Worm (Caenorhabditis elegans) whole organism, L1 larva: ENCODE data around the gene sru-6.

Experiments
- C16A3.4 ChIP-seq: fragments of 150-350 bp; optimal IDR thresholded peaks from 2 replicates; lab custom pipeline; 2014; ENCODE audit warnings: missing biosample characterization, missing genetic modification characterization
- F16B12.6 ChIP-seq: fragments of 150-350 bp; optimal IDR thresholded peaks from 2 replicates; lab custom pipeline; 2014; ENCODE audit warnings: missing biosample characterization, missing genetic modification characterization
- aha-1 ChIP-seq: fragments of 150-350 bp; optimal IDR thresholded peaks from 2 replicates; lab custom pipeline; 2014; ENCODE audit warnings: missing biosample characterization, missing genetic modification characterization
- blmp-1 ChIP-seq: fragments of 150-350 bp; optimal IDR thresholded peaks from 2 replicates; lab custom pipeline; 2014; ENCODE audit warnings: missing biosample characterization, missing genetic modification characterization
- ceh-63 ChIP-seq: fragments of 200-800 bp; sonication (Bioruptor generic); optimal IDR thresholded peaks from 2 replicates; lab custom pipeline; 2018; ENCODE audit warnings: mild to moderate bottlenecking, missing genetic modification characterization, missing compliant biosample characterization
- ceh-82 ChIP-seq, 3 experiments: fragments of 150-350 bp in 1 of 3; sonication (generic microtip) in 2 of 3; optimal IDR thresholded peaks; 2 replicates each; lab custom pipeline; 2014 to 2017; ENCODE audit warnings: missing biosample characterization in 3 of 3, missing genetic modification characterization in 3 of 3
- ceh-88 ChIP-seq: fragments of 200-800 bp; sonication (Bioruptor generic); IDR thresholded peaks from 2 replicates; pipeline ENCODE4 v1.3.6; 2022; ENCODE audit warnings: missing genetic modification characterization, missing compliant biosample characterization
- ceh-90 ChIP-seq: sonication (generic microtip); optimal IDR thresholded peaks from 2 replicates; lab custom pipeline; 2016; ENCODE audit warnings: missing genetic modification characterization, missing compliant biosample characterization
- dsc-1 ChIP-seq: sonication (generic microtip); optimal IDR thresholded peaks from 2 replicates; lab custom pipeline; 2016; ENCODE audit warnings: mild to moderate bottlenecking, missing genetic modification characterization, missing compliant biosample characterization
- efl-1 ChIP-seq, 4 experiments: fragments of 150-350 bp; optimal IDR thresholded peaks in 3 of 4; peaks in 1 of 4; 1 replicate in 1 of 4; 2 replicates in 3 of 4; lab custom pipeline; 2014; ENCODE audit warnings: missing biosample characterization in 2 of 4, missing genetic modification characterization in 2 of 4, missing genetic modification reagents in 2 of 4
- elt-2 ChIP-seq: sonication (generic microtip); optimal IDR thresholded peaks from 2 replicates; lab custom pipeline; 2016; ENCODE audit warnings: missing genetic modification characterization, mild to moderate bottlenecking, inconsistent platforms, missing compliant biosample characterization, missing genetic modification reagents
- elt-3 ChIP-seq, 6 experiments: fragments of 150-350 bp in 1 of 6; sonication (generic microtip); optimal IDR thresholded peaks; 2 replicates each; lab custom pipeline; 2017 to 2018; ENCODE audit warnings: missing biosample characterization in 6 of 6, missing genetic modification characterization in 6 of 6, inconsistent platforms in 1 of 6
- fkh-10 ChIP-seq: sonication (generic microtip); optimal IDR thresholded peaks from 2 replicates; lab custom pipeline; 2017; ENCODE audit warnings: missing biosample characterization, missing genetic modification reagents, missing genetic modification characterization
- fos-1 ChIP-seq: fragments of 150-350 bp; optimal IDR thresholded peaks from 2 replicates; lab custom pipeline; 2014; ENCODE audit warnings: missing biosample characterization, missing genetic modification characterization
- hlh-4 ChIP-seq: sonication (generic microtip); optimal IDR thresholded peaks from 2 replicates; lab custom pipeline; 2016; ENCODE audit warnings: mild to moderate bottlenecking, missing genetic modification characterization, missing compliant biosample characterization
- irx-1 ChIP-seq: sonication (generic microtip); optimal IDR thresholded peaks from 2 replicates; lab custom pipeline; 2016; ENCODE audit warnings: missing genetic modification characterization, missing compliant biosample characterization
- isw-1 ChIP-seq: fragments of 200-800 bp; sonication (Bioruptor generic); IDR thresholded peaks from 2 replicates; pipeline ENCODE4 v1.3.6; 2022; ENCODE audit warnings: missing genetic modification characterization, missing compliant biosample characterization
- lin-39 ChIP-seq: fragments of 150-350 bp; optimal IDR thresholded peaks from 2 replicates; lab custom pipeline; 2014; ENCODE audit warnings: missing biosample characterization, missing genetic modification reagents, missing genetic modification characterization
- lir-3 ChIP-seq: sonication (generic microtip); optimal IDR thresholded peaks from 2 replicates; lab custom pipeline; 2016; ENCODE audit warnings: mild to moderate bottlenecking, missing genetic modification characterization, moderate library complexity, missing compliant biosample characterization; ENCODE audit not compliant: poor library complexity
- mab-9 ChIP-seq: fragments of 200-800 bp; sonication (Bioruptor generic); IDR thresholded peaks from 2 replicates; pipeline ENCODE4 v1.3.6; 2022; ENCODE audit warnings: missing genetic modification reagents, missing genetic modification characterization, missing compliant biosample characterization
- mdl-1 ChIP-seq, 2 experiments: fragments of 150-350 bp; optimal IDR thresholded peaks; 2 replicates each; lab custom pipeline; 2014 to 2017; ENCODE audit warnings: missing biosample characterization in 2 of 2, missing genetic modification characterization in 2 of 2, inconsistent platforms in 1 of 2
- mef-2 ChIP-seq: fragments of 150-350 bp; optimal IDR thresholded peaks from 2 replicates; lab custom pipeline; 2014; ENCODE audit warnings: missing biosample characterization, missing genetic modification characterization
- mep-1 ChIP-seq: fragments of 150-350 bp; optimal IDR thresholded peaks from 2 replicates; lab custom pipeline; 2014; ENCODE audit warnings: missing biosample characterization, missing genetic modification characterization
- nhr-20 ChIP-seq: sonication (generic microtip); optimal IDR thresholded peaks from 2 replicates; lab custom pipeline; 2016; ENCODE audit warnings: mild to moderate bottlenecking, missing genetic modification characterization, missing compliant biosample characterization
- nhr-237 ChIP-seq: fragments of 150-350 bp; optimal IDR thresholded peaks from 2 replicates; lab custom pipeline; 2014; ENCODE audit warnings: missing biosample characterization, missing genetic modification characterization
- nhr-47 ChIP-seq: sonication (generic microtip); optimal IDR thresholded peaks from 2 replicates; lab custom pipeline; 2016; ENCODE audit warnings: mild to moderate bottlenecking, missing genetic modification characterization, moderate library complexity, missing compliant biosample characterization
- nhr-71 ChIP-seq: sonication (generic microtip); optimal IDR thresholded peaks from 2 replicates; lab custom pipeline; 2016; ENCODE audit warnings: mild to moderate bottlenecking, missing genetic modification characterization, moderate library complexity, missing compliant biosample characterization
- nhr-77 ChIP-seq: fragments of 150-350 bp; optimal IDR thresholded peaks from 2 replicates; lab custom pipeline; 2014; ENCODE audit warnings: missing biosample characterization, missing genetic modification characterization
- nhr-85 ChIP-seq: sonication (generic microtip); peaks from one replicate; lab custom pipeline; 2016; ENCODE audit warnings: missing genetic modification characterization, inconsistent platforms, missing compliant biosample characterization
- rnt-1 ChIP-seq: sonication (generic microtip); optimal IDR thresholded peaks from 2 replicates; lab custom pipeline; 2016; ENCODE audit warnings: mild to moderate bottlenecking, missing genetic modification characterization, moderate library complexity, missing compliant biosample characterization
- skn-1 ChIP-seq: fragments of 150-350 bp; optimal IDR thresholded peaks from 2 replicates; lab custom pipeline; 2014; ENCODE audit warnings: missing biosample characterization, missing genetic modification characterization
- snpc-4 ChIP-seq: fragments of 150-350 bp; optimal IDR thresholded peaks from 2 replicates; lab custom pipeline; 2014; ENCODE audit warnings: missing biosample characterization, missing genetic modification characterization
- snu-23 ChIP-seq: sonication (generic microtip); optimal IDR thresholded peaks from 2 replicates; lab custom pipeline; 2016; ENCODE audit warnings: missing genetic modification characterization, missing compliant biosample characterization
- sox-4 ChIP-seq: sonication (generic microtip); optimal IDR thresholded peaks from 2 replicates; lab custom pipeline; 2016; ENCODE audit warnings: missing genetic modification characterization, missing compliant biosample characterization
- swsn-7 ChIP-seq: sonication (generic microtip); optimal IDR thresholded peaks from 2 replicates; lab custom pipeline; 2016; ENCODE audit warnings: missing genetic modification characterization, missing compliant biosample characterization
- tbx-2 ChIP-seq: sonication (generic microtip); optimal IDR thresholded peaks from 2 replicates; lab custom pipeline; 2016; ENCODE audit warnings: missing genetic modification characterization, missing compliant biosample characterization
- tlp-1 ChIP-seq: fragments of 150-350 bp; optimal IDR thresholded peaks from 2 replicates; lab custom pipeline; 2014; ENCODE audit warnings: missing biosample characterization, missing genetic modification characterization
- unc-130 ChIP-seq: fragments of 150-350 bp; optimal IDR thresholded peaks from 2 replicates; lab custom pipeline; 2017; ENCODE audit warnings: missing biosample characterization, missing genetic modification characterization, inconsistent platforms
- unc-30 ChIP-seq: sonication (generic microtip); optimal IDR thresholded peaks from 2 replicates; lab custom pipeline; 2017; ENCODE audit warnings: missing biosample characterization, missing genetic modification characterization
- unc-62 ChIP-seq: fragments of 150-350 bp; optimal IDR thresholded peaks from 2 replicates; lab custom pipeline; 2014; ENCODE audit warnings: missing biosample characterization, missing genetic modification reagents, missing genetic modification characterization
- vab-15 ChIP-seq: sonication (generic microtip); optimal IDR thresholded peaks from 2 replicates; lab custom pipeline; 2017; ENCODE audit warnings: missing genotype, mild to moderate bottlenecking, missing genetic modification characterization, missing compliant biosample characterization
- xbp-1 ChIP-seq: sonication (generic microtip); optimal IDR thresholded peaks from 2 replicates; lab custom pipeline; 2016; ENCODE audit warnings: missing genetic modification characterization, missing compliant biosample characterization
- zag-1 ChIP-seq: fragments of 150-350 bp; optimal IDR thresholded peaks from 2 replicates; lab custom pipeline; 2014; ENCODE audit warnings: missing biosample characterization, missing genetic modification characterization
- zip-4 ChIP-seq: fragments of 200-800 bp; sonication (Bioruptor generic); optimal IDR thresholded peaks from 2 replicates; lab custom pipeline; 2018; ENCODE audit warnings: mild to moderate bottlenecking, missing genetic modification characterization, moderate library complexity, missing compliant biosample characterization

The sru-6 gene

ce11 chrIV:9447209-9447608 lies 43.2 kb upstream of the sru-6 start, which contains the start of gene hsp-12.6 (continued):
- TF ChIP-seq lir-3 (tag; lab: Kevin White, UChicago) = no peak
- TF ChIP-seq tbx-2 (tag; lab: Kevin White, UChicago) = no peak
- TF ChIP-seq mdl-1 (tag; optimal IDR thresholded peaks at IDR 0.05; lab: Kevin White, UChicago) = peak in 1 of 2 experiments; percentile 31
- TF ChIP-seq elt-2 (tag; lab: Kevin White, UChicago) = no peak
- TF ChIP-seq ceh-82 (tag; optimal IDR thresholded peaks at IDR 0.05; lab: Kevin White, UChicago) = no peak
- peak; percentile 27 for TF ChIP-seq snu-23 (GFP tag; lab: Kevin White, UChicago)
- TF ChIP-seq nhr-85 (tag; lab: Kevin White, UChicago) = no peak
- TF ChIP-seq aha-1 (tag; lab: Kevin White, UChicago) = no peak
- no peak for TF ChIP-seq C16A3.4
- TF ChIP-seq hlh-4 = no peak
- no peak for TF ChIP-seq zag-1 (tag; lab: Kevin White, UChicago)
- no peak for TF ChIP-seq mab-9 (GFP tag; lab: Robert Waterston, UW)
- TF ChIP-seq nhr-77 = no peak
- no peak for TF ChIP-seq fos-1 (tag; lab: Kevin White, UChicago)

ce11 chrIV:9450375-9450774 lies 40.0 kb upstream of the sru-6 start, which contains the start of gene cpin-1:
cpin-1 (plus strand) TSS chrIV:9450675.
- TF ChIP-seq ceh-63 (GFP tag; lab: Kevin White, UChicago) = no peak
- TF ChIP-seq vab-15 (tag; lab: Kevin White, UChicago) = no peak
- TF ChIP-seq efl-1 (optimal IDR thresholded peaks at IDR 0.05; lab: Kevin White, UChicago) = no peak
- TF ChIP-seq efl-1 (GFP tag; optimal IDR thresholded peaks at IDR 0.05 in 1 of 2; lab: Kevin White, UChicago) = peak in 1 of 2 experiments; percentile 89
- peak; percentile 18 for TF ChIP-seq blmp-1 (tag; lab: Kevin White, UChicago)

- no peak for TF ChIP-seq fkh-10
These were observed 38.6 kb upstream of the sru-6 start for ce11 chrIV:9451816-9452215.

ce11 chrIV:9457400-9457799 lies 33.0 kb upstream of the sru-6 start, which contains the start of gene cutl-17:
cutl-17 (minus strand) TSS chrIV:9457500.
- no peak for TF ChIP-seq unc-130 (tag; lab: Kevin White, UChicago)

- no peak for TF ChIP-seq unc-30
- TF ChIP-seq dsc-1 = peak; percentile 22
- peak; percentile 87 for TF ChIP-seq snpc-4 (tag; lab: Kevin White, UChicago)
- TF ChIP-seq nhr-71 = peak; percentile 78
- TF ChIP-seq nhr-85 (tag; lab: Kevin White, UChicago) = peak; percentile 63
- no peak for TF ChIP-seq aha-1 (tag; lab: Kevin White, UChicago)
- TF ChIP-seq skn-1 (tag; lab: Kevin White, UChicago) = peak; percentile 37
- TF ChIP-seq blmp-1 (tag; lab: Kevin White, UChicago) = peak; percentile 43
- TF ChIP-seq ceh-82 (tag; optimal IDR thresholded peaks at IDR 0.05; lab: Kevin White, UChicago) = peak in 2 of 3 experiments; percentile 39 to 57
- TF ChIP-seq nhr-20 (tag; lab: Kevin White, UChicago) = peak; percentile 59
- TF ChIP-seq tlp-1 = no peak
- peak; percentile 78 to 83 for TF ChIP-seq efl-1 (optimal IDR thresholded peaks at IDR 0.05; lab: Kevin White, UChicago)
- TF ChIP-seq efl-1 (GFP tag; optimal IDR thresholded peaks at IDR 0.05 in 1 of 2; lab: Kevin White, UChicago) = peak; percentile 67 to 94
- TF ChIP-seq rnt-1 (tag; lab: Kevin White, UChicago) = peak; percentile 64
- TF ChIP-seq nhr-47 (tag; lab: Kevin White, UChicago) = peak; percentile 67
- TF ChIP-seq C16A3.4 = peak; percentile 48
- no peak for TF ChIP-seq nhr-237 (tag; lab: Kevin White, UChicago)
- TF ChIP-seq ceh-90 (tag; lab: Kevin White, UChicago) = no peak
- TF ChIP-seq F16B12.6 (tag; lab: Kevin White, UChicago) = peak; percentile 42
- no peak for TF ChIP-seq sox-4 (tag; lab: Kevin White, UChicago)
- TF ChIP-seq xbp-1 = peak; percentile 65
- no peak for TF ChIP-seq unc-62
- TF ChIP-seq snu-23 (GFP tag; lab: Kevin White, UChicago) = peak; percentile 72
- peak in 1 of 6 experiments; percentile 10 for TF ChIP-seq elt-3 (tag; optimal IDR thresholded peaks at IDR 0.05; lab: Kevin White, UChicago)
- no peak for TF ChIP-seq mef-2 (tag; lab: Kevin White, UChicago)
- peak; percentile 45 for TF ChIP-seq isw-1 (GFP tag; lab: Robert Waterston, UW)
- peak; percentile 61 for TF ChIP-seq swsn-7 (tag; lab: Kevin White, UChicago)
- TF ChIP-seq zip-4 = no peak
- TF ChIP-seq lin-39 (tag; lab: Kevin White, UChicago) = peak; percentile 21
- peak; percentile 82 for TF ChIP-seq mep-1 (tag; lab: Kevin White, UChicago)
- TF ChIP-seq irx-1 = no peak
- TF ChIP-seq ceh-88 (GFP tag; lab: Robert Waterston, UW) = no peak
These were observed 31.1 kb upstream of the sru-6 start, which contains the start of gene copb-2 for ce11 chrIV:9459224-9459781. copb-2 (plus strand) TSS chrIV:9459731.
